Comparison of ENCODE assay signal across 5 worm cellular contexts in the genomic region with DNA sequence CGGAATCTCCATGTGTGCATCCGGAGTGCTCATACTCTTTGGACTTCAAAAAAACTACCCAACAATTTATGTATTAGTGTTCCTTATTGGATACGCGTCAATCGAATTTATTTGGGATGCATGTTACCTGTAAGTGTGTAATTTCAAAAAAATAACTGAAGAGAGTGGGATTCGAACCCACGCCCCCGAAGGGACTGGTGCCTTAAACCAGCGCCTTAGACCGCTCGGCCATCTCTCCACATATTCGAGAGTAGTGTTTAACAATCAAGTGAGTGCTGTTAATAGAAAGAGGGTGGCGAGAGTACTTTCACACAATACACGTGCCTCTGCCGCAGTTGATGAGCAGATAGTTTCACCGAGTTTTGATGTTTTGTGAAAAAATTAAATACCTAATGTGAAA.
TF ChIP-seq lines count a peak whose summit lies in the region.

No protein-coding gene starts in this region.

TF ChIP-seq in whole organism, L1 larva, 84 proteins besides CTCF, POLR2A, EP300 and RAD21 (continues in another document):
- peak; percentile 75 for TF ChIP-seq rnt-1 (tag; optimal IDR thresholded peaks at IDR 0.05; lab: Kevin White, UChicago)
- no peak for TF ChIP-seq unc-62 (GFP tag; optimal IDR thresholded peaks at IDR 0.05; lab: Kevin White, UChicago)
- peak; percentile 68 for TF ChIP-seq dsc-1 (tag; optimal IDR thresholded peaks at IDR 0.05; lab: Kevin White, UChicago)
- TF ChIP-seq C16A3.4 (tag; optimal IDR thresholded peaks at IDR 0.05; lab: Kevin White, UChicago), result peak; percentile 68
- peak; percentile 30 for TF ChIP-seq fkh-8 (tag; optimal IDR thresholded peaks at IDR 0.05; lab: Kevin White, UChicago)
- peak in 1 of 6 experiments; percentile 26 for TF ChIP-seq elt-3 (tag; optimal IDR thresholded peaks at IDR 0.05; lab: Kevin White, UChicago)
- peak; percentile 36 for TF ChIP-seq elt-2 (tag; optimal IDR thresholded peaks at IDR 0.05; lab: Kevin White, UChicago)
- TF ChIP-seq unc-98 (GFP tag; IDR thresholded peaks at IDR 0.05; lab: Robert Waterston, UW), result no peak
- no peak for TF ChIP-seq ztf-4 (tag; optimal IDR thresholded peaks at IDR 0.05; lab: Kevin White, UChicago)
- peak; percentile 11 for TF ChIP-seq zip-4 (GFP tag; optimal IDR thresholded peaks at IDR 0.05; lab: Kevin White, UChicago)
- peak; percentile 77 for TF ChIP-seq nhr-71 (tag; optimal IDR thresholded peaks at IDR 0.05; lab: Kevin White, UChicago)
- TF ChIP-seq pax-3 (tag; optimal IDR thresholded peaks at IDR 0.05; lab: Kevin White, UChicago), result no peak
- peak; percentile 36 for TF ChIP-seq lir-3 (tag; optimal IDR thresholded peaks at IDR 0.05; lab: Kevin White, UChicago; ENCODE audit: poor library complexity)
- peak; percentile 31 for TF ChIP-seq fos-1 (tag; optimal IDR thresholded peaks at IDR 0.05; lab: Kevin White, UChicago)
- TF ChIP-seq unc-86 (tag; optimal IDR thresholded peaks at IDR 0.05; lab: Kevin White, UChicago), result no peak
- no peak for TF ChIP-seq aly-2 (tag; optimal IDR thresholded peaks at IDR 0.05; lab: Kevin White, UChicago)
- TF ChIP-seq hlh-4 (tag; optimal IDR thresholded peaks at IDR 0.05; lab: Kevin White, UChicago), result no peak

TF ChIP-seq in whole organism, L3 larva, 47 proteins besides CTCF, POLR2A, EP300 and RAD21 (continues in another document):
- TF ChIP-seq nhr-23 (tag; optimal IDR thresholded peaks at IDR 0.05; lab: Kevin White, UChicago) (peak; percentile 10), jun-1 (tag; optimal IDR thresholded peaks at IDR 0.05; lab: Kevin White, UChicago) (peak; percentile 56), elt-3 (tag; optimal IDR thresholded peaks at IDR 0.05; lab: Kevin White, UChicago) (peak in 1 of 3 experiments; percentile 0), tbx-2 (tag; optimal IDR thresholded peaks at IDR 0.05; lab: Kevin White, UChicago) (peak; percentile 10), nhr-43 (tag; optimal IDR thresholded peaks at IDR 0.05; lab: Kevin White, UChicago; ENCODE audit: poor library complexity, severe bottlenecking) (peak; percentile 74), mdl-1 (tag; optimal IDR thresholded peaks at IDR 0.05; lab: Kevin White, UChicago) (peak; percentile 44), R02D3.7 (tag; optimal IDR thresholded peaks at IDR 0.05; lab: Kevin White, UChicago) (no peak), nhr-25 (tag; optimal IDR thresholded peaks at IDR 0.05; lab: Kevin White, UChicago) (no peak), nhr-11 (tag; optimal IDR thresholded peaks at IDR 0.05; lab: Kevin White, UChicago) (no peak), pqm-1 (tag; optimal IDR thresholded peaks at IDR 0.05; lab: Kevin White, UChicago) (peak; percentile 22), unc-62 (GFP tag; optimal IDR thresholded peaks at IDR 0.05; lab: Kevin White, UChicago) (peak; percentile 21), nfya-1 (tag; optimal IDR thresholded peaks at IDR 0.05; lab: Kevin White, UChicago; ENCODE audit: insufficient read depth) (peak; percentile 17), skn-1 (tag; optimal IDR thresholded peaks at IDR 0.05; lab: Kevin White, UChicago) (no peak), elt-2 (tag; optimal IDR thresholded peaks at IDR 0.05; lab: Kevin White, UChicago) (peak; percentile 51), lsy-12 (tag; optimal IDR thresholded peaks at IDR 0.05; lab: Kevin White, UChicago) (peak; percentile 44), hmg-11 (tag; optimal IDR thresholded peaks at IDR 0.05; lab: Kevin White, UChicago) (peak; percentile 72), mml-1 (tag; optimal IDR thresholded peaks at IDR 0.05; lab: Kevin White, UChicago) (no peak), fkh-2 (tag; optimal IDR thresholded peaks at IDR 0.05; lab: Kevin White, UChicago) (no peak)

TF ChIP-seq in whole organism, early embryonic, 17 proteins besides CTCF, POLR2A, EP300 and RAD21:
- peak; percentile 49 for TF ChIP-seq ceh-36 (tag; optimal IDR thresholded peaks at IDR 0.05; lab: Kevin White, UChicago)
- no peak for TF ChIP-seq tra-4 (tag; optimal IDR thresholded peaks at IDR 0.05; lab: Kevin White, UChicago)
- TF ChIP-seq tbx-11 (GFP tag; IDR thresholded peaks at IDR 0.05; lab: Robert Waterston, UW), result peak; percentile 83
- no peak for TF ChIP-seq ama-1 (optimal IDR thresholded peaks at IDR 0.05; lab: Kevin White, UChicago)
- TF ChIP-seq tbx-37 (GFP tag; conservative IDR thresholded peaks at IDR 0.05; lab: Robert Waterston, UW), result peak; percentile 80
- peak; percentile 67 for TF ChIP-seq hnd-1 (tag; optimal IDR thresholded peaks at IDR 0.05; lab: Kevin White, UChicago)
- TF ChIP-seq flt-1 (GFP tag; IDR thresholded peaks at IDR 0.05; lab: Robert Waterston, UW), result peak; percentile 71
- peak; percentile 76; the same call in 1 of the 2 replicates for TF ChIP-seq sea-1 (GFP tag; conservative IDR thresholded peaks at IDR 0.05; lab: Robert Waterston, UW)
- peak; percentile 61 for TF ChIP-seq F13C5.2 (tag; optimal IDR thresholded peaks at IDR 0.05; lab: Kevin White, UChicago)
- TF ChIP-seq scrt-1 (GFP tag; IDR thresholded peaks at IDR 0.05; lab: Robert Waterston, UW), result peak; percentile 84; the same call in 1 of the 2 replicates
- TF ChIP-seq aly-1 (tag; optimal IDR thresholded peaks at IDR 0.05; lab: Kevin White, UChicago), result peak; percentile 76
- peak; percentile 54 for TF ChIP-seq ceh-13 (GFP tag; optimal IDR thresholded peaks at IDR 0.05; lab: Kevin White, UChicago)
- TF ChIP-seq B0310.2 (tag; optimal IDR thresholded peaks at IDR 0.05; lab: Kevin White, UChicago), result no peak
- peak; percentile 86 for TF ChIP-seq pes-1 (GFP tag; IDR thresholded peaks at IDR 0.05; lab: Robert Waterston, UW)
- TF ChIP-seq hmbx-1 (tag; optimal IDR thresholded peaks at IDR 0.05; lab: Kevin White, UChicago), result no peak
- TF ChIP-seq hmg-4 (GFP tag; optimal IDR thresholded peaks at IDR 0.05; lab: Kevin White, UChicago), result peak; percentile 76
- TF ChIP-seq ets-7 (tag; optimal IDR thresholded peaks at IDR 0.05; lab: Kevin White, UChicago), result peak; percentile 5

TF ChIP-seq in whole organism, midembryonic, 9 proteins besides CTCF, POLR2A, EP300 and RAD21:
- TF ChIP-seq ztf-23 (GFP tag; IDR thresholded peaks at IDR 0.05; lab: Robert Waterston, UW) (peak; percentile 90), flt-1 (GFP tag; IDR thresholded peaks at IDR 0.05; lab: Robert Waterston, UW) (peak; percentile 90), klf-2 (GFP tag; conservative IDR thresholded peaks at IDR 0.05; lab: Robert Waterston, UW) (peak; percentile 85), ref-1 (GFP tag; conservative IDR thresholded peaks at IDR 0.05; lab: Robert Waterston, UW) (peak; percentile 66; the same call in 1 of the 2 replicates), tab-1 (GFP tag; IDR thresholded peaks at IDR 0.05; lab: Robert Waterston, UW) (peak; percentile 82), T22C8.4 (GFP tag; IDR thresholded peaks at IDR 0.05; lab: Robert Waterston, UW) (no peak; the same call in none of the 2 replicates), med-1 (GFP tag; optimal IDR thresholded peaks at IDR 0.05; lab: Kevin White, UChicago; ENCODE audit: insufficient read depth) (peak; percentile 19), cog-1 (tag; optimal IDR thresholded peaks at IDR 0.05; lab: Kevin White, UChicago) (peak; percentile 49), ztf-29 (GFP tag; IDR thresholded peaks at IDR 0.05; lab: Robert Waterston, UW) (no peak; the same call in 1 of the 2 replicates)

TF ChIP-seq in whole organism, young adult, 124 proteins besides CTCF, POLR2A, EP300 and RAD21 (continues in another document):
- TF ChIP-seq F23B12.7 (tag; optimal IDR thresholded peaks at IDR 0.05; lab: Kevin White, UChicago; ENCODE audit: insufficient read depth) (peak; percentile 70), madf-6 (GFP tag; IDR thresholded peaks at IDR 0.05; lab: Robert Waterston, UW) (no peak), C06A6.2 (GFP tag; conservative IDR thresholded peaks at IDR 0.05; lab: Robert Waterston, UW) (peak; percentile 39; the same call in 1 of the 2 replicates), pbrm-1 (GFP tag; IDR thresholded peaks at IDR 0.05; lab: Robert Waterston, UW) (peak; percentile 85), chd-7 (tag; optimal IDR thresholded peaks at IDR 0.05; lab: Kevin White, UChicago) (peak; percentile 73), nhr-27 (tag; optimal IDR thresholded peaks at IDR 0.05; lab: Kevin White, UChicago) (no peak), B0019.2 (GFP tag; conservative IDR thresholded peaks at IDR 0.05; lab: Robert Waterston, UW) (0 out of 2 replicates have a peak, but pooled peaks have one; percentile 7), sdz-38 (tag; optimal IDR thresholded peaks at IDR 0.05; lab: Kevin White, UChicago) (no peak), K12H6.12 (tag; optimal IDR thresholded peaks at IDR 0.05; lab: Kevin White, UChicago) (peak; percentile 43), lsy-27 (tag; optimal IDR thresholded peaks at IDR 0.05; lab: Kevin White, UChicago; ENCODE audit: borderline replicate concordance, insufficient read depth) (no peak), nhr-179 (tag; optimal IDR thresholded peaks at IDR 0.05; lab: Kevin White, UChicago) (no peak), nfya-1 (tag; optimal IDR thresholded peaks at IDR 0.05; lab: Kevin White, UChicago; ENCODE audit: borderline replicate concordance, insufficient read depth) (no peak), pha-4 (tag; optimal IDR thresholded peaks at IDR 0.05; lab: Kevin White, UChicago) (no peak), lag-1 (GFP tag; IDR thresholded peaks at IDR 0.05; lab: Robert Waterston, UW) (no peak), mel-28 (tag; optimal IDR thresholded peaks at IDR 0.05; lab: Kevin White, UChicago; ENCODE audit: borderline replicate concordance) (no peak), hlh-26 (GFP tag; conservative IDR thresholded peaks at IDR 0.05; lab: Robert Waterston, UW) (no peak), dpff-1 (tag; optimal IDR thresholded peaks at IDR 0.05; lab: Kevin White, UChicago) (no peak), F37B4.10 (GFP tag; IDR thresholded peaks at IDR 0.05; lab: Robert Waterston, UW) (no peak), lsl-1 (GFP tag; optimal IDR thresholded peaks at IDR 0.05; lab: Kevin White, UChicago) (no peak), Y95B8A.8 (GFP tag; IDR thresholded peaks at IDR 0.05; lab: Robert Waterston, UW) (no peak), Y79H2A.3 (GFP tag; conservative IDR thresholded peaks at IDR 0.05; lab: Robert Waterston, UW) (no peak), lin-40 (tag; optimal IDR thresholded peaks at IDR 0.05; lab: Kevin White, UChicago) (peak; percentile 68), D2030.7 (GFP tag; IDR thresholded peaks at IDR 0.05; lab: Robert Waterston, UW) (peak; percentile 69), cebp-1 (GFP tag; IDR thresholded peaks at IDR 0.05; lab: Robert Waterston, UW) (no peak), cebp-1 (tag; optimal IDR thresholded peaks at IDR 0.05; lab: Kevin White, UChicago) (no peak), B0035.1 (tag; optimal IDR thresholded peaks at IDR 0.05; lab: Kevin White, UChicago) (peak; percentile 4), unc-62 (GFP tag; optimal IDR thresholded peaks at IDR 0.05; lab: Kevin White, UChicago) (no peak), athp-1 (tag; optimal IDR thresholded peaks at IDR 0.05; lab: Kevin White, UChicago) (no peak), bed-2 (GFP tag; IDR thresholded peaks at IDR 0.05; lab: Robert Waterston, UW) (no peak), Y67H2A.10 (GFP tag; conservative IDR thresholded peaks at IDR 0.05; lab: Robert Waterston, UW) (no peak), let-526 (GFP tag; IDR thresholded peaks at IDR 0.05; lab: Robert Waterston, UW) (no peak), let-607 (tag; optimal IDR thresholded peaks at IDR 0.05; lab: Kevin White, UChicago) (peak; percentile 44)
